Fruit fly (Drosophila melanogaster) whole organism, embryonic: ENCODE results near the gene Spn75F.

Experiments
- Antp ChIP-seq: fragments of 200-800 bp; sonication (Bioruptor generic); optimal IDR thresholded peaks from 3 replicates; lab custom pipeline; 2016; ENCODE audit warnings: missing biosample characterization, missing genetic modification characterization
- Asciz ChIP-seq: fragments of 200-800 bp; sonication (Bioruptor generic); optimal IDR thresholded peaks from 2 replicates; lab custom pipeline; 2017; ENCODE audit warnings: missing biosample characterization, mild to moderate bottlenecking, missing genetic modification characterization, missing genetic modification reagents
- CG10543 ChIP-seq: fragments of 200-800 bp; sonication (Bioruptor generic); optimal IDR thresholded peaks from 3 replicates; lab custom pipeline; 2017; ENCODE audit warnings: missing biosample characterization, mild to moderate bottlenecking, missing genetic modification characterization, moderate library complexity
- CG10979 ChIP-seq: fragments of 200-800 bp; sonication (Bioruptor generic); optimal IDR thresholded peaks from 2 replicates; lab custom pipeline; 2018; ENCODE audit warnings: missing biosample characterization, mild to moderate bottlenecking, missing genetic modification characterization, moderate library complexity
- CG11504 ChIP-seq: fragments of 200-800 bp; sonication (Bioruptor generic); optimal IDR thresholded peaks from 3 replicates; lab custom pipeline; 2019; ENCODE audit warnings: missing biosample characterization, mild to moderate bottlenecking, missing genetic modification characterization, moderate library complexity
- CG12219 ChIP-seq: fragments of 200-800 bp; sonication (Bioruptor generic); optimal IDR thresholded peaks from 3 replicates; lab custom pipeline; 2018; ENCODE audit warnings: missing biosample characterization, mild to moderate bottlenecking, missing genetic modification characterization
- CG13894 ChIP-seq: fragments of 200-800 bp; sonication (Bioruptor generic); optimal IDR thresholded peaks from 3 replicates; lab custom pipeline; 2018; ENCODE audit warnings: missing biosample characterization, mild to moderate bottlenecking, missing genetic modification characterization, moderate library complexity
- CG17568 ChIP-seq: fragments of 200-800 bp; sonication (Bioruptor generic); optimal IDR thresholded peaks from 2 replicates; lab custom pipeline; 2018; ENCODE audit warnings: missing biosample characterization, mild to moderate bottlenecking, missing genetic modification characterization, moderate library complexity
- CG2889 ChIP-seq: fragments of 200-800 bp; sonication (Bioruptor generic); IDR thresholded peaks from 3 replicates; pipeline ENCODE4 v1.3.6; 2022; ENCODE audit warnings: missing biosample characterization, missing genetic modification characterization
- CG31365 ChIP-seq: fragments of 200-800 bp; sonication (Bioruptor generic); optimal IDR thresholded peaks from 2 replicates; lab custom pipeline; 2018; ENCODE audit warnings: missing biosample characterization, mild to moderate bottlenecking, missing genetic modification characterization
- CG3163 ChIP-seq: fragments of 200-800 bp; sonication (Bioruptor generic); optimal IDR thresholded peaks from 3 replicates; lab custom pipeline; 2016; ENCODE audit warnings: missing biosample characterization, missing genetic modification characterization
- CG32767 ChIP-seq: fragments of 200-800 bp; sonication (Bioruptor generic); IDR thresholded peaks from 2 replicates; pipeline ENCODE4 v1.3.6; 2022; ENCODE audit warnings: missing biosample characterization, missing genetic modification characterization
- CG4282 ChIP-seq: fragments of 200-800 bp; sonication (Bioruptor generic); optimal IDR thresholded peaks from 2 replicates; lab custom pipeline; 2016; ENCODE audit warnings: missing biosample characterization, missing genetic modification characterization
- CG4820 ChIP-seq: fragments of 200-800 bp; sonication (Bioruptor generic); optimal IDR thresholded peaks from 3 replicates; lab custom pipeline; 2016; ENCODE audit warnings: missing biosample characterization, missing genetic modification characterization
- CG8281 ChIP-seq: fragments of 200-800 bp; sonication (Bioruptor generic); optimal IDR thresholded peaks from 2 replicates; lab custom pipeline; 2018; ENCODE audit warnings: missing biosample characterization, mild to moderate bottlenecking, missing genetic modification characterization, moderate library complexity
- CG8359 ChIP-seq: fragments of 200-800 bp; sonication (Bioruptor generic); optimal IDR thresholded peaks from 2 replicates; lab custom pipeline; 2017; ENCODE audit warnings: missing biosample characterization, mild to moderate bottlenecking, missing genetic modification characterization, borderline replicate concordance
- Camta ChIP-seq: fragments of 200-800 bp; sonication (Bioruptor generic); optimal IDR thresholded peaks from 2 replicates; lab custom pipeline; 2016; ENCODE audit warnings: missing biosample characterization, missing genetic modification characterization
- Deaf1 ChIP-seq: fragments of 200-800 bp; optimal IDR thresholded peaks from 3 replicates; lab custom pipeline; 2019; ENCODE audit warnings: missing biosample characterization, mild to moderate bottlenecking, missing genetic modification characterization, moderate library complexity
- Dfd ChIP-seq, 2 experiments: fragments of >200 bp; optimal IDR thresholded peaks; 2 replicates each; lab custom pipeline; 2017; ENCODE audit warnings: missing biosample characterization in 2 of 2, missing genetic modification characterization in 2 of 2
- Lhr ChIP-seq: fragments of 200-800 bp; sonication (Bioruptor generic); optimal IDR thresholded peaks from 3 replicates; lab custom pipeline; 2017; ENCODE audit warnings: mild to moderate bottlenecking, missing biosample characterization, missing genetic modification reagents, missing genetic modification characterization
- Lim3 ChIP-seq: fragments of 200-800 bp; sonication (Bioruptor generic); IDR thresholded peaks from 2 replicates; pipeline ENCODE4 v1.3.6; 2022; ENCODE audit warnings: missing biosample characterization, missing genetic modification characterization
- MTF-1 ChIP-seq: fragments of 200-800 bp; sonication (Bioruptor generic); optimal IDR thresholded peaks from 2 replicates; lab custom pipeline; 2018; ENCODE audit warnings: missing biosample characterization, mild to moderate bottlenecking, missing genetic modification characterization, borderline replicate concordance
- Nf-YC ChIP-seq: fragments of 200-800 bp; optimal IDR thresholded peaks from 3 replicates; lab custom pipeline; 2019; ENCODE audit warnings: missing biosample characterization, mild to moderate bottlenecking, missing genetic modification characterization, moderate library complexity
- Optix ChIP-seq: fragments of 200-800 bp; sonication (Bioruptor generic); IDR thresholded peaks from 3 replicates; pipeline ENCODE4 v1.3.6; 2022; ENCODE audit warnings: missing biosample characterization, missing genetic modification characterization
- Ptx1 ChIP-seq: fragments of 200-800 bp; sonication (Bioruptor generic); IDR thresholded peaks from 2 replicates; pipeline ENCODE4 v1.3.6; 2022; ENCODE audit warnings: missing biosample characterization, missing genetic modification characterization
- Rfx ChIP-seq: fragments of 200-800 bp; sonication (Bioruptor generic); IDR thresholded peaks from 2 replicates; pipeline ENCODE4 v1.3.6; 2022; ENCODE audit warnings: missing biosample characterization, missing genetic modification characterization
- Sox102F ChIP-seq: fragments of 200-800 bp; sonication (Bioruptor generic); optimal IDR thresholded peaks from 2 replicates; lab custom pipeline; 2018; ENCODE audit warnings: missing biosample characterization, mild to moderate bottlenecking, missing genetic modification characterization, moderate library complexity
- YL-1 ChIP-seq: fragments of 200-800 bp; sonication (Bioruptor generic); optimal IDR thresholded peaks from 3 replicates; lab custom pipeline; 2017; ENCODE audit warnings: missing biosample characterization, mild to moderate bottlenecking, missing genetic modification characterization
- ab ChIP-seq: fragments of 200-800 bp; sonication (Bioruptor generic); optimal IDR thresholded peaks from 2 replicates; lab custom pipeline; 2016; ENCODE audit warnings: missing biosample characterization, missing genetic modification characterization
- ac ChIP-seq: fragments of 200-800 bp; sonication (Bioruptor generic); optimal IDR thresholded peaks from 3 replicates; lab custom pipeline; 2017; ENCODE audit warnings: missing biosample characterization, mild to moderate bottlenecking, missing genetic modification characterization
- bsh ChIP-seq, 2 experiments: fragments of 200-800 bp; sonication (Bioruptor generic); optimal IDR thresholded peaks; 2 replicates each; lab custom pipeline; 2017 to 2018; ENCODE audit warnings: mild to moderate bottlenecking in 2 of 2, missing biosample characterization in 2 of 2, missing genetic modification characterization in 2 of 2, moderate library complexity in 1 of 2
- chif ChIP-seq, 2 experiments: fragments of 200-800 bp; sonication (Bioruptor generic); optimal IDR thresholded peaks; 3 replicates each; lab custom pipeline; 2016; ENCODE audit warnings: missing biosample characterization in 2 of 2, missing genetic modification characterization in 2 of 2
- chinmo ChIP-seq: fragments of 200-800 bp; sonication (Bioruptor generic); IDR thresholded peaks from 4 replicates; pipeline ENCODE4 v1.3.6; 2022; ENCODE audit warnings: missing biosample characterization, missing genetic modification characterization; ENCODE audit not compliant: partially characterized antibody
- chm ChIP-seq: fragments of 200-800 bp; sonication (Bioruptor generic); IDR thresholded peaks from 2 replicates; pipeline ENCODE4 v1.3.6; 2022; ENCODE audit warnings: missing biosample characterization, missing genetic modification characterization
- cwo ChIP-seq: fragments of 200-800 bp; sonication (Bioruptor generic); optimal IDR thresholded peaks from 3 replicates; lab custom pipeline; 2017; ENCODE audit warnings: missing biosample characterization, missing genetic modification characterization, mild to moderate bottlenecking, moderate library complexity, missing genetic modification reagents
- en ChIP-seq: fragments of 200-800 bp; sonication (Bioruptor generic); optimal IDR thresholded peaks from 2 replicates; lab custom pipeline; 2016; ENCODE audit warnings: missing biosample characterization, missing genetic modification characterization
- esg ChIP-seq: fragments of 200-800 bp; sonication (Bioruptor generic); conservative IDR thresholded peaks from 2 replicates; pipeline ENCODE4 v1.3.6; 2022; ENCODE audit warnings: missing biosample characterization, missing genetic modification characterization
- ewg ChIP-seq: fragments of 200-800 bp; sonication (Bioruptor generic); optimal IDR thresholded peaks from 3 replicates; lab custom pipeline; 2017; ENCODE audit warnings: mild to moderate bottlenecking, missing biosample characterization, missing genetic modification reagents, missing genetic modification characterization
- fd3F ChIP-seq: fragments of 200-800 bp; sonication (Bioruptor generic); optimal IDR thresholded peaks from 2 replicates; lab custom pipeline; 2018; ENCODE audit warnings: missing biosample characterization, mild to moderate bottlenecking, missing genetic modification characterization, moderate library complexity
- grau ChIP-seq: fragments of 200-800 bp; optimal IDR thresholded peaks from 3 replicates; lab custom pipeline; 2019; ENCODE audit warnings: missing biosample characterization, mild to moderate bottlenecking, missing genetic modification characterization, moderate library complexity
- hbn ChIP-seq: fragments of 200-800 bp; sonication (Bioruptor generic); IDR thresholded peaks from 2 replicates; pipeline ENCODE4 v1.3.6; 2022; ENCODE audit warnings: missing biosample characterization, missing genetic modification characterization; ENCODE audit not compliant: partially characterized antibody
- pzg ChIP-seq: fragments of 200-800 bp; sonication (Bioruptor generic); optimal IDR thresholded peaks from 3 replicates; lab custom pipeline; 2018; ENCODE audit warnings: missing biosample characterization, mild to moderate bottlenecking, missing genetic modification characterization, moderate library complexity
- rib ChIP-seq: fragments of 200-800 bp; sonication (Bioruptor generic); IDR thresholded peaks from 2 replicates; pipeline ENCODE4 v1.3.6; 2022; ENCODE audit warnings: missing biosample characterization, missing genetic modification characterization
- salm ChIP-seq: fragments of 200-800 bp; sonication (Bioruptor generic); optimal IDR thresholded peaks from 2 replicates; lab custom pipeline; 2018; ENCODE audit warnings: missing biosample characterization, mild to moderate bottlenecking, missing genetic modification characterization
- scrt ChIP-seq: fragments of 200-800 bp; sonication (Bioruptor generic); optimal IDR thresholded peaks from 2 replicates; lab custom pipeline; 2018; ENCODE audit warnings: missing biosample characterization, mild to moderate bottlenecking, missing genetic modification characterization, moderate library complexity

Gene Spn75F

dm6 chr3L:19140084-19141011, 10.9 kb upstream of the Spn75F start (continued):
- TF ChIP-seq Dfd (GFP tag; optimal IDR thresholded peaks at IDR 0.05; lab: Kevin White, UChicago) (peak in 1 of 2 experiments; percentile 83), Ptx1 (GFP tag; lab: Robert Waterston, UW) (peak; percentile 46; the same call in 1 of the 2 replicates), chm (0 out of 2 replicates have a peak, but pooled peaks have one; percentile 30), CG3163 (GFP tag; lab: Kevin White, UChicago) (peak; percentile 33), pzg (GFP tag; lab: Kevin White, UChicago) (peak; percentile 45), CG12219 (GFP tag; lab: Kevin White, UChicago) (no peak), Optix (no peak), ac (GFP tag; lab: Kevin White, UChicago) (no peak), hbn (GFP tag; lab: Robert Waterston, UW) (peak; percentile 16; the same call in 1 of the 2 replicates)

dm6 chr3L:19138925-19139503, 9.5 kb upstream of the Spn75F start, which contains the start of gene CG14082:
Gene CG14082, minus strand, starts transcription at chr3L:19138975.
- no peak for TF ChIP-seq MTF-1 (GFP tag; lab: Kevin White, UChicago)
- TF ChIP-seq ab (GFP tag; lab: Kevin White, UChicago): no peak
- TF ChIP-seq CG4820 (GFP tag; lab: Kevin White, UChicago): no peak
- peak; percentile 85 for TF ChIP-seq cwo (GFP tag; lab: Kevin White, UChicago)
- TF ChIP-seq grau: no peak
- TF ChIP-seq Antp (GFP tag; lab: Kevin White, UChicago): no peak
- TF ChIP-seq CG8281 (tag; lab: Kevin White, UChicago): no peak
- TF ChIP-seq rib (GFP tag; lab: Robert Waterston, UW): no peak
- TF ChIP-seq CG13894 (tag; lab: Kevin White, UChicago): peak; percentile 36
- TF ChIP-seq CG32767 (GFP tag; lab: Robert Waterston, UW): no peak
- no peak for TF ChIP-seq CG10979 (tag; lab: Kevin White, UChicago)
- TF ChIP-seq bsh (GFP tag; optimal IDR thresholded peaks at IDR 0.05; lab: Kevin White, UChicago): no peak
- TF ChIP-seq Sox102F: no peak
- TF ChIP-seq chif (GFP tag; optimal IDR thresholded peaks at IDR 0.05; lab: Kevin White, UChicago): no peak
- TF ChIP-seq CG2889: no peak
- no peak for TF ChIP-seq YL-1 (GFP tag; lab: Kevin White, UChicago)
- no peak for TF ChIP-seq CG17568 (GFP tag; lab: Kevin White, UChicago)
- peak; percentile 82 for TF ChIP-seq Deaf1
- peak; percentile 91 for TF ChIP-seq scrt (GFP tag; lab: Kevin White, UChicago)
- TF ChIP-seq Camta (GFP tag; lab: Kevin White, UChicago): no peak
- TF ChIP-seq CG10543 (GFP tag; lab: Kevin White, UChicago): no peak
- no peak for TF ChIP-seq Asciz (GFP tag; lab: Kevin White, UChicago)
- no peak for TF ChIP-seq en (GFP tag; lab: Kevin White, UChicago)
- no peak for TF ChIP-seq esg
- TF ChIP-seq fd3F: no peak
- TF ChIP-seq chinmo (GFP tag; lab: Robert Waterston, UW): 0 out of 4 replicates have a peak, but pooled peaks have one; percentile 24
- TF ChIP-seq CG11504 (tag; lab: Kevin White, UChicago): no peak
- TF ChIP-seq CG4282 (GFP tag; lab: Kevin White, UChicago): no peak
- peak; percentile 39; the same call in 1 of the 2 replicates for TF ChIP-seq Rfx
- TF ChIP-seq hbn (GFP tag; lab: Robert Waterston, UW): no peak
- TF ChIP-seq Nf-YC: peak; percentile 31
- TF ChIP-seq Lim3: no peak
- TF ChIP-seq Lhr (GFP tag; lab: Kevin White, UChicago): no peak
- no peak for TF ChIP-seq CG8359 (GFP tag; lab: Kevin White, UChicago)
- no peak for TF ChIP-seq CG31365 (tag; lab: Kevin White, UChicago)
- TF ChIP-seq salm (tag; lab: Kevin White, UChicago): no peak
- TF ChIP-seq ewg (GFP tag; lab: Kevin White, UChicago): no peak
